Fruit fly (Drosophila melanogaster) S2 (cell line): ENCODE results near the gene kar.

Experiments
- CG8478 ChIP-seq: fragments of >200 bp; optimal IDR thresholded peaks from 2 replicates; lab custom pipeline; 2018
- CTCF ChIP-seq, 2 experiments: fragments of >200 bp; optimal IDR thresholded peaks; 2 replicates each; lab custom pipeline; 2018

kar gene

dm6 chr3R:12647348-12647747 is 41.8 kb downstream of the kar start:
- TF ChIP-seq CG8478 (no peak), CTCF (optimal IDR thresholded peaks at IDR 0.05; lab: Kevin White, UChicago) (no peak)

DNA sequence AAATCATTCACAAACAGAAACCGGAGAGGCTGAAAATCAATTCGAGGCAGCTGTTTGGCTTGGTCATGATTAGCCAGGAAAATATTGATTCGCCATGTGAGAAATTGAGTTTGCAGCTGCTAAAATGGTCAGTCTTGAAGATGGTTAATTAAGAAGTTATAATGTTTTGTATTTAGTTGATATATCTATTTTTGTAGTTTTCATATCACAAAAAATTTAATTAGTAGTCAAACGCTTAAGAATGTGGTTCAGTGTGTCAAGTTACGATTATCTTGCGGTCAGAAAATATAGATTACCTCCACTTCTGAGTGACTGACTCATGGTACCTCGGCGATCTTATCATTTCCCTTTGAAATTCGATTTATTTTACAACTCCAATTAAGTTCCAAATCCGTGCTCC is 42.2 kb downstream of the kar start:
- TF ChIP-seq CTCF (optimal IDR thresholded peaks at IDR 0.05; lab: Kevin White, UChicago) (no peak), CG8478 (no peak)

dm6 chr3R:12645771-12646317 is 43.3 kb downstream of the kar start:
- no peak for TF ChIP-seq CG8478
- TF ChIP-seq CTCF (optimal IDR thresholded peaks at IDR 0.05; lab: Kevin White, UChicago) = no peak

DNA sequence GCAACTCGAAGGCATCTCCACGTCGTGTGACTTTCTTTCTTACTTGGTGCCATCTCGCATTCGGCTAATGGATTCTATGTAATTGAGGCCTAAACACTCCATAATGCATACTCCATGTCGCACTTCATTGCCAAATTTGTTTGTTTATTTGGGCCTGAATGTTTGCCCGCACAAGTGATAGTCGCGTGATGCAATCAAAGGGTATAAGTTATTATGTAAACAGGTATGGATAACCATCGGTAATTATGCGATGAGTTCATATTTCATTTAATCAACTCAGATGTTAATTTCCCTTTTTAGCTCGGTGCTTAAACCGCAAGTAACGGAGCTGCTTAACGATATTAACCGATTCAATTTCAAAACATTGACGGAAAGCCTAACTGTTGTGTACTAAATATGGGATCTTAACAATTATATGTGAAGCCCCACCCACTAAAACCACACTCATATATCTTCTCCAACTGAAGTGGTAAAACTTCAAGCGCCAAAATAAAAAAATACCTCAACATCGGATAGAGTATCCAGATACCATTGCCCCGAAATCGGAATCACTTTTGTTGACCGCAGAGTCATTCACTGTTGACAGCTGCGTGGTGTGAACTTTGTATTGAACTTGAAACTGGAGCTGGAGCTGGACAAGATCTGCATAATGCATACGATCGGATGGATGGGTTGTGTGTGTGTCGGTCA is 44.4 kb downstream of the kar start:
- TF ChIP-seq CG8478 (no peak), CTCF (optimal IDR thresholded peaks at IDR 0.05; lab: Kevin White, UChicago) (no peak)

DNA sequence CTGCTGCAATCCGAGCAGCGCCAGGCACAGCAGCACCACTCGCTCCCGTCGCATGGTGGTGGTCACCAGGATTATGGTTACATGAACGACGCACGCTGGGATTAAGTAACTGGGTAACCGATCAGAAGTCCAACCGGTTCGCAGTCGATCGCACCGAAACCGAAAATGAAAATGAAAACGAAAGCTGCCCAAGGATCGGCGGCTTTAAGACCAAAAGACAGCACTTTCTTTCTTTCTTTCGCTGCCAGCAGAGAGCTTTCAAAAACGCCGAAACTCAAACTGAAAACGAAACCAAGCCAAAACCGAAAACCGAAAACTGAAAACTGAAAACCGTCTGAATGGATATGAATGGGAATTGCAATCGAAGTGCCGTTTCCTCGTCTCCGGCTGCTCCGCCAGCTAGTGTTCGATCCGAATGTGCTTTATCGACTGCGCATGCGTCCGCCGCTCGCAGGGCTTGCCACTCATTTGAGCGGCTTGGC is 47.1 kb downstream of the kar start, which contains the start of gene CG6753:
Gene CG6753 (minus strand): TSS at position 432 of the 482 bp plus-strand sequence.
- TF ChIP-seq CG8478 (no peak), CTCF (optimal IDR thresholded peaks at IDR 0.05; lab: Kevin White, UChicago) (no peak)

DNA sequence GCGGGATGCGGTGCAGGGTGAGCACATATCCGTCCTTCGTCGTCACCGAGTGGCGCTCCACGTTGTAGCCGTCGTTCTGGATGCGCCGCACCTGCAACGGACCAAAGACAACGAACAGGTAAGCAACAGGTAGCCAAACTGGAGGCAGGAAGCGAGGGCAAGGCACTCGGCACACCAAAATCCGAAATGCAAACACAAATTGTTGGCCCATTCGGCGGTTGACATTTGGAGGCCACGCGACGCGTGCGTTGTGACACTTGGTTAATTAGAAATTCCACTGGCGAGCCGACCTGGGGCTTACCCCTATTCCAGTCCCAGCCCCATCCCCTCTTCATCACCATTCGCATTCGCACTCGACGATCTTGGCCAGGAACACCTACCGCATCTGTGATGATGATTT is 47.5 kb downstream of the kar start:
- TF ChIP-seq CTCF (optimal IDR thresholded peaks at IDR 0.05; lab: Kevin White, UChicago) = no peak
- no peak for TF ChIP-seq CG8478

dm6 chr3R:12637961-12638531 is 51.1 kb downstream of the kar start, which contains the start of gene CG11608:
CG11608 (plus strand) TSS chr3R:12638481.
- TF ChIP-seq CG8478 (no peak), CTCF (optimal IDR thresholded peaks at IDR 0.05; lab: Kevin White, UChicago) (peak; percentile 62 to 74)

DNA sequence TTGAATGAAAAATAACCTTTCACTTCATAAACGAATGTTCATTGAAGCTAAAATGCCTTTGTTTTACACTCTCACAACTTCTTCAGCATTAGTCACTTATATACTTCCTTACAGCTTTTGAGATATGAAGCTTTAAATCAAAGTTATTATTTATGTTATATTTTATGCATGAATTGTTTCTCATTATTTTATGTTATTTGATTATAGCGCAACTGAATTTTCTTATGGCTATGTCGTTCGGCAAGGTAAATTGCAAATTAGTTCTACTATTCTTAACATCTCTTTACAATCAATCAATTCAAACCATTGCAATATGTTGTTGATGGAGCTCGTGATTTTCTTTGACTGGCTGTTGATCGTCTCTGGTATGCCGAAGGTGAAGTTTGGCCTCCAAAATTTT is 52.9 kb downstream of the kar start, which contains the start of gene CG11600:
Gene CG11600 (plus strand): TSS at position 301 of the 400 bp plus-strand sequence.
- no peak for TF ChIP-seq CG8478
- no peak for TF ChIP-seq CTCF (optimal IDR thresholded peaks at IDR 0.05; lab: Kevin White, UChicago)

DNA sequence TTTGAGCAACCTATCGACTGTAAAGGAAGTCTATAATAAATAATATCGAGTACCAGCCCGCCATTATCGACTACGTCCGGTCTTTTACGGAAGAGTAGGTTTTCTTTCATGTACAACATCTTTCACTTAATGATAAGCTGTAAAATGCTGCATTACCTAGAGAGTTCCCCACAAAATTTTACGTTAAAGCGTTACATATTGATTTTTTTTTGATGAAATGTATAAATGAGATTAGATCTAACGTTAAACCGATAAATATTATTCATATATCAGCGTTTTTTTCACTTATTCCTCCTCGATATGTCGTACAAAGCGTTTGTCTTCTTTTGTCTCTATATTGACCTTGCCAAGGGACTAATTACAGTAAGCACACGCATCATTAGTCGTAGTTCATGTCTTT is 54.5 kb downstream of the kar start, which contains the start of gene CG11598:
Gene CG11598 (plus strand): TSS at position 301 of the 400 bp plus-strand sequence.
- TF ChIP-seq CG8478 (no peak), CTCF (optimal IDR thresholded peaks at IDR 0.05; lab: Kevin White, UChicago) (no peak)

DNA sequence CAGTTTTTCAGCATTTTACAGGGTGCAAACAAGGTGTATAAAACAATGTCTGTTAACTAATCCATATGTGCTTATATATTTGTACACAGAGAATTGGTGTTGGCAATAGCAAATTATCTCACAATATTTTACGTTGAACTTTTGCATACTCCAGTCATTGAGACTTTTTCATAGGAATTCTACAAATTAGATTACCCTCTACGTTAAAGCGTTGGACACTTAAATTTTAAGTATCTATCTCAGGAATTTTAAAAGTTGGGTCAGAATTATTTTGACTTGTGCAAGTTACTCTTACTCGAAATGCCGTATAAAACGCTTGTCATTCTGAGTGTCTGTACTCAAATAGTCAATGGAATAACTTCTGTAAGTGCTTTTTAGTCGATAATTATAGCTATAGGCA is 56.1 kb downstream of the kar start, which contains the start of gene CG18530:
Gene CG18530 (plus strand): TSS at position 301 of the 400 bp plus-strand sequence.
- TF ChIP-seq CG8478 = no peak
- TF ChIP-seq CTCF (optimal IDR thresholded peaks at IDR 0.05; lab: Kevin White, UChicago) = no peak
